Fruit fly (Drosophila melanogaster): ENCODE measurements around the gene CG11600.

- TF ChIP-seq Mnt (GFP tag; optimal IDR thresholded peaks at IDR 0.05) (no peak), toe (GFP tag; optimal IDR thresholded peaks at IDR 0.05) (no peak), tj (GFP tag; optimal IDR thresholded peaks at IDR 0.05) (no peak), CG7101 (tag; optimal IDR thresholded peaks at IDR 0.05) (no peak), kay (GFP tag; ENCODE audit: borderline replicate concordance) (no peak), ovo (GFP tag; optimal IDR thresholded peaks at IDR 0.05) (no peak), CG33017 (tag; optimal IDR thresholded peaks at IDR 0.05) (no peak), CG12768 (GFP tag; optimal IDR thresholded peaks at IDR 0.05) (no peak), bab1 (GFP tag; optimal IDR thresholded peaks at IDR 0.05) (no peak), cnc (optimal IDR thresholded peaks at IDR 0.05) (no peak), CG14711 (tag; optimal IDR thresholded peaks at IDR 0.05) (no peak), Crg-1 (GFP tag; optimal IDR thresholded peaks at IDR 0.05) (no peak), CG11617 (GFP tag; optimal IDR thresholded peaks at IDR 0.05) (no peak)
Measured at dm6 chr3R:12645771-12646317, 9.5 kb downstream of the CG11600 start.
